Fruit fly (Drosophila melanogaster) whole organism, embryonic: ENCODE data around the gene RIOK2.

Experiments used
- Atf3 ChIP-seq: fragments of 200-800 bp; sonication (Bioruptor generic); optimal IDR thresholded peaks from 3 replicates; lab custom pipeline; 2016; ENCODE audit warnings: missing biosample characterization, missing genetic modification characterization
- CG10366 ChIP-seq: fragments of 200-800 bp; sonication (Bioruptor generic); IDR thresholded peaks from 2 replicates; pipeline ENCODE4 v1.3.6; 2022; ENCODE audit warnings: missing biosample characterization, missing genetic modification characterization
- CG10979 ChIP-seq: fragments of 200-800 bp; sonication (Bioruptor generic); optimal IDR thresholded peaks from 2 replicates; lab custom pipeline; 2018; ENCODE audit warnings: missing biosample characterization, mild to moderate bottlenecking, missing genetic modification characterization, moderate library complexity
- CG11456 ChIP-seq: fragments of 200-800 bp; sonication (Bioruptor generic); IDR thresholded peaks from 3 replicates; pipeline ENCODE4 v1.3.6; 2022; ENCODE audit warnings: missing biosample characterization, missing genetic modification characterization
- CG12391 ChIP-seq: fragments of 200-800 bp; sonication (Bioruptor generic); optimal IDR thresholded peaks from 3 replicates; lab custom pipeline; 2018; ENCODE audit warnings: missing biosample characterization, mild to moderate bottlenecking, missing genetic modification characterization, moderate library complexity
- CG12942 ChIP-seq: fragments of 200-800 bp; sonication (Bioruptor generic); optimal IDR thresholded peaks from 3 replicates; lab custom pipeline; 2016; ENCODE audit warnings: missing biosample characterization, missing genetic modification characterization
- CG13296 ChIP-seq: fragments of 200-800 bp; sonication (Bioruptor generic); optimal IDR thresholded peaks from 3 replicates; lab custom pipeline; 2018; ENCODE audit warnings: missing biosample characterization, mild to moderate bottlenecking, missing genetic modification characterization
- CG15696 ChIP-seq: fragments of 200-800 bp; sonication (Bioruptor generic); optimal IDR thresholded peaks from 2 replicates; lab custom pipeline; 2019; ENCODE audit warnings: missing biosample characterization, mild to moderate bottlenecking, missing genetic modification characterization, moderate library complexity
- CG1647 ChIP-seq: fragments of 200-800 bp; sonication (Bioruptor generic); optimal IDR thresholded peaks from 3 replicates; lab custom pipeline; 2016; ENCODE audit warnings: missing biosample characterization, missing genetic modification characterization
- CG16813 ChIP-seq: fragments of 200-800 bp; sonication (Bioruptor generic); IDR thresholded peaks from 3 replicates; pipeline ENCODE4 v1.3.6; 2022; ENCODE audit warnings: missing biosample characterization, missing genetic modification characterization; ENCODE audit not compliant: partially characterized antibody
- CG17612 ChIP-seq: fragments of 200-800 bp; sonication (Bioruptor generic); IDR thresholded peaks from 2 replicates; pipeline ENCODE4 v1.3.6; 2022; ENCODE audit warnings: missing biosample characterization, missing genetic modification characterization
- CG17802 ChIP-seq: fragments of 200-800 bp; sonication (Bioruptor generic); optimal IDR thresholded peaks from 2 replicates; lab custom pipeline; 2018; ENCODE audit warnings: missing biosample characterization, mild to moderate bottlenecking, missing genetic modification characterization, moderate library complexity
- CG17912 ChIP-seq: fragments of 200-800 bp; sonication (Bioruptor generic); optimal IDR thresholded peaks from 2 replicates; lab custom pipeline; 2018; ENCODE audit warnings: missing biosample characterization, mild to moderate bottlenecking, missing genetic modification characterization
- CG2129 ChIP-seq: fragments of 200-800 bp; sonication (Bioruptor generic); IDR thresholded peaks from 2 replicates; pipeline ENCODE4 v1.3.6; 2022; ENCODE audit warnings: missing biosample characterization, missing genetic modification characterization; ENCODE audit not compliant: partially characterized antibody
- CG2875 ChIP-seq: fragments of 200-800 bp; sonication (Bioruptor generic); optimal IDR thresholded peaks from 2 replicates; lab custom pipeline; 2017; ENCODE audit warnings: missing biosample characterization, mild to moderate bottlenecking, missing genetic modification characterization, missing genetic modification reagents
- CG3163 ChIP-seq: fragments of 200-800 bp; sonication (Bioruptor generic); optimal IDR thresholded peaks from 3 replicates; lab custom pipeline; 2016; ENCODE audit warnings: missing biosample characterization, missing genetic modification characterization
- CG33213 ChIP-seq: fragments of 200-800 bp; sonication (Bioruptor generic); optimal IDR thresholded peaks from 3 replicates; lab custom pipeline; 2016; ENCODE audit warnings: missing biosample characterization, missing genetic modification characterization
- CG4424 ChIP-seq: fragments of 200-800 bp; sonication (Bioruptor generic); optimal IDR thresholded peaks from 3 replicates; lab custom pipeline; 2016; ENCODE audit warnings: missing biosample characterization, missing genetic modification characterization
- CG4820 ChIP-seq: fragments of 200-800 bp; sonication (Bioruptor generic); optimal IDR thresholded peaks from 3 replicates; lab custom pipeline; 2016; ENCODE audit warnings: missing biosample characterization, missing genetic modification characterization
- CG7786 ChIP-seq: fragments of 200-800 bp; sonication (Bioruptor generic); optimal IDR thresholded peaks from 2 replicates; lab custom pipeline; 2016; ENCODE audit warnings: missing biosample characterization, missing genetic modification characterization
- CG8765 ChIP-seq: fragments of 200-800 bp; sonication (Bioruptor generic); IDR thresholded peaks from 2 replicates; pipeline ENCODE4 v1.3.6; 2022; ENCODE audit warnings: missing biosample characterization, missing genetic modification characterization
- CTCF ChIP-seq: fragments of 200-800 bp; sonication (Bioruptor generic); optimal IDR thresholded peaks from 2 replicates; lab custom pipeline; 2017; ENCODE audit warnings: missing biosample characterization, mild to moderate bottlenecking, missing genetic modification characterization, moderate library complexity
- Chrac-16 ChIP-seq: fragments of 200-800 bp; sonication (Bioruptor generic); optimal IDR thresholded peaks from 3 replicates; lab custom pipeline; 2016; ENCODE audit warnings: missing biosample characterization, missing genetic modification characterization
- Dip3 ChIP-seq: fragments of 200-800 bp; sonication (Bioruptor generic); optimal IDR thresholded peaks from 3 replicates; lab custom pipeline; 2016; ENCODE audit warnings: missing biosample characterization, missing genetic modification characterization
- E2f2 ChIP-seq: fragments of 200-800 bp; sonication (Bioruptor generic); IDR thresholded peaks from 2 replicates; pipeline ENCODE4 v1.3.6; 2022; ENCODE audit warnings: missing biosample characterization, missing genetic modification characterization
- Fer3 ChIP-seq: fragments of 200-800 bp; sonication (Bioruptor generic); optimal IDR thresholded peaks from 2 replicates; lab custom pipeline; 2018; ENCODE audit warnings: missing biosample characterization, mild to moderate bottlenecking, missing genetic modification characterization, moderate library complexity
- Gsc ChIP-seq: fragments of 200-800 bp; sonication (Bioruptor generic); IDR thresholded peaks from 2 replicates; pipeline ENCODE4 v1.3.6; 2022; ENCODE audit warnings: missing biosample characterization, missing genetic modification characterization
- Hmr ChIP-seq: fragments of 200-800 bp; sonication (Bioruptor generic); optimal IDR thresholded peaks from 3 replicates; lab custom pipeline; 2017; ENCODE audit warnings: mild to moderate bottlenecking, missing biosample characterization, missing genetic modification reagents, missing genetic modification characterization
- Hr51 ChIP-seq, 2 experiments: fragments of 200-800 bp; sonication (Bioruptor generic); optimal IDR thresholded peaks; 2 replicates in 1 of 2; 3 replicates in 1 of 2; lab custom pipeline; 2016 to 2018; ENCODE audit warnings: missing biosample characterization in 2 of 2, missing genetic modification characterization in 2 of 2, mild to moderate bottlenecking in 1 of 2, moderate library complexity in 1 of 2
- Mad ChIP-seq: fragments of 200-800 bp; sonication (Bioruptor generic); optimal IDR thresholded peaks from 2 replicates; lab custom pipeline; 2016; ENCODE audit warnings: missing biosample characterization, missing genetic modification characterization
- Meics ChIP-seq: fragments of 200-800 bp; sonication (Bioruptor generic); optimal IDR thresholded peaks from 2 replicates; lab custom pipeline; 2017; ENCODE audit warnings: missing biosample characterization, mild to moderate bottlenecking, missing genetic modification characterization
- Mrtf ChIP-seq: fragments of 200-800 bp; sonication (Bioruptor generic); IDR thresholded peaks from 3 replicates; pipeline ENCODE4 v1.3.6; 2022; ENCODE audit warnings: missing biosample characterization, missing genetic modification characterization
- Opbp ChIP-seq: fragments of 200-800 bp; sonication (Bioruptor generic); IDR thresholded peaks from 3 replicates; pipeline ENCODE4 v1.3.6; 2022; ENCODE audit warnings: missing biosample characterization, missing genetic modification characterization; ENCODE audit not compliant: partially characterized antibody
- Ssrp ChIP-seq: fragments of 200-800 bp; sonication (Bioruptor generic); optimal IDR thresholded peaks from 2 replicates; lab custom pipeline; 2018; ENCODE audit warnings: missing biosample characterization, mild to moderate bottlenecking, missing genetic modification characterization, moderate library complexity
- Trl ChIP-seq, 3 experiments: fragments of >200 bp in 2 of 3; fragments of 200-800 bp in 1 of 3; sonication (Bioruptor generic) in 1 of 3; optimal IDR thresholded peaks; 2 replicates in 1 of 3; 3 replicates in 2 of 3; lab custom pipeline; 2016 to 2017; ENCODE audit warnings: missing biosample characterization in 1 of 3, missing genetic modification characterization in 1 of 3
- ase ChIP-seq: fragments of 200-800 bp; sonication (Bioruptor generic); IDR thresholded peaks from 3 replicates; pipeline ENCODE4 v1.3.6; 2022; ENCODE audit warnings: missing biosample characterization, missing genetic modification characterization
- crp ChIP-seq, 2 experiments: fragments of 200-800 bp; sonication (Bioruptor generic); optimal IDR thresholded peaks; 2 replicates in 1 of 2; 3 replicates in 1 of 2; lab custom pipeline; 2017; ENCODE audit warnings: missing biosample characterization in 2 of 2, missing genetic modification characterization in 2 of 2, mild to moderate bottlenecking in 1 of 2, moderate library complexity in 1 of 2
- dati ChIP-seq: fragments of 200-800 bp; sonication (Bioruptor generic); IDR thresholded peaks from 2 replicates; pipeline ENCODE4 v1.3.6; 2022; ENCODE audit warnings: missing biosample characterization, missing genetic modification characterization
- dimm ChIP-seq: fragments of 200-800 bp; sonication (Bioruptor generic); IDR thresholded peaks from 2 replicates; pipeline ENCODE4 v1.3.6; 2022; ENCODE audit warnings: missing biosample characterization, missing genetic modification characterization
- dysf ChIP-seq: fragments of 200-800 bp; sonication (Bioruptor generic); IDR thresholded peaks from 3 replicates; pipeline ENCODE4 v1.3.6; 2022; ENCODE audit warnings: missing biosample characterization, missing genetic modification characterization
- hkb ChIP-seq, 2 experiments: fragments of 200-800 bp in 1 of 2; fragments of >200 bp in 1 of 2; sonication (Bioruptor generic) in 1 of 2; IDR thresholded peaks in 1 of 2; optimal IDR thresholded peaks in 1 of 2; 2 replicates each; pipeline versions ENCODE4 v1.3.6 to Lab custom; 2017 to 2022; ENCODE audit warnings: missing biosample characterization in 1 of 2, missing genetic modification characterization in 1 of 2
- jing ChIP-seq: fragments of 200-800 bp; sonication (Bioruptor generic); optimal IDR thresholded peaks from 2 replicates; lab custom pipeline; 2018; ENCODE audit warnings: missing biosample characterization, mild to moderate bottlenecking, missing genetic modification characterization
- nau ChIP-seq: fragments of 200-800 bp; sonication (Bioruptor generic); optimal IDR thresholded peaks from 3 replicates; lab custom pipeline; 2017; ENCODE audit warnings: missing biosample characterization, mild to moderate bottlenecking, missing genetic modification characterization, missing genetic modification reagents
- odd ChIP-seq: fragments of 200-800 bp; sonication (Bioruptor generic); optimal IDR thresholded peaks from 2 replicates; lab custom pipeline; 2017; ENCODE audit warnings: missing biosample characterization, mild to moderate bottlenecking, missing genetic modification characterization
- salm ChIP-seq: fragments of 200-800 bp; sonication (Bioruptor generic); optimal IDR thresholded peaks from 2 replicates; lab custom pipeline; 2018; ENCODE audit warnings: missing biosample characterization, mild to moderate bottlenecking, missing genetic modification characterization
- stwl ChIP-seq: fragments of 200-800 bp; sonication (Bioruptor generic); optimal IDR thresholded peaks from 3 replicates; lab custom pipeline; 2018; ENCODE audit warnings: missing biosample characterization, mild to moderate bottlenecking, missing genetic modification characterization, moderate library complexity
- tin ChIP-seq: fragments of 200-800 bp; sonication (Bioruptor generic); optimal IDR thresholded peaks from 3 replicates; lab custom pipeline; 2016; ENCODE audit warnings: missing biosample characterization, missing genetic modification characterization
- wdn ChIP-seq: fragments of 200-800 bp; sonication (Bioruptor generic); IDR thresholded peaks from 2 replicates; pipeline ENCODE4 v1.3.6; 2022; ENCODE audit warnings: missing biosample characterization, missing genetic modification characterization
- wek ChIP-seq: fragments of 200-800 bp; sonication (Bioruptor generic); optimal IDR thresholded peaks from 3 replicates; lab custom pipeline; 2018; ENCODE audit warnings: missing biosample characterization, mild to moderate bottlenecking, missing genetic modification characterization, moderate library complexity
- z ChIP-seq: fragments of 200-800 bp; sonication (Bioruptor generic); IDR thresholded peaks from 3 replicates; pipeline ENCODE4 v1.3.6; 2022; ENCODE audit warnings: missing biosample characterization, missing genetic modification characterization

The RIOK2 gene

DNA sequence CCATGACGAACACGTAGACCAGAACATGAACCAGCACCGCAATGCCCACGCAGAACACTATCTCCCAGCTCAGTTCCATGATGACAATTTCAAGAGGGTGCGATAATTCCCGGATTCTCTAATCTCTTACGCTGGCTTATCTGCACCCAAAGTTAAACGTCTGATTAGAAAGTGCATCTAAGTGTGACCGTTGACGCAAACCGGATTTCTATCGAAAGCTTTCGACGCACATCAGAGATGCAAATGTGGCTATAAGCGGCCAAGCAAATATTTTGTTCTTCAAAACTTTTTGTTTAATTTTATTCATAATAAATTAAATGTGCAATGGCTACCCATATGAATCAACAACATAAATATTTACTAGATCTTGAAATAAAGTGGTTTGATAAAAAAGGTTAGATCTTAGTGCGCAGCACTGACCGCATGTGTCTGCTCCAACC is 3.3 kb upstream of the RIOK2 start, which contains the start of the genes Kdsr and CG11858 (continued):
- 0 out of 3 replicates have a peak, but pooled peaks have one; percentile 34 for TF ChIP-seq CG11456 (GFP tag; lab: Robert Waterston, UW)
- TF ChIP-seq E2f2 (GFP tag; lab: Robert Waterston, UW): peak; percentile 56; the same call in 1 of the 2 replicates
- TF ChIP-seq Meics (GFP tag; lab: Kevin White, UChicago): peak; percentile 61
- peak; percentile 29 for TF ChIP-seq hkb (optimal IDR thresholded peaks at IDR 0.05; lab: Kevin White, UChicago)
- TF ChIP-seq hkb (GFP tag; IDR thresholded peaks at IDR 0.05; lab: Robert Waterston, UW): peak; percentile 66
- peak; percentile 53 for TF ChIP-seq CG8765 (GFP tag; lab: Robert Waterston, UW)
- TF ChIP-seq CG1647: peak; percentile 19
- peak; percentile 56 for TF ChIP-seq CG4424 (GFP tag; lab: Kevin White, UChicago)
- peak; percentile 53 for TF ChIP-seq CG10979 (tag; lab: Kevin White, UChicago)
- peak; percentile 49 for TF ChIP-seq CG12942 (GFP tag; lab: Kevin White, UChicago)
- TF ChIP-seq CG10366 (GFP tag; lab: Robert Waterston, UW): peak; percentile 52
- peak in 1 of 2 experiments; percentile 49 for TF ChIP-seq crp (GFP tag; optimal IDR thresholded peaks at IDR 0.05; lab: Kevin White, UChicago)
- peak; percentile 19 for TF ChIP-seq CG3163 (GFP tag; lab: Kevin White, UChicago)
- no peak for TF ChIP-seq dimm (GFP tag; lab: Robert Waterston, UW)
- TF ChIP-seq CG13296 (GFP tag; lab: Kevin White, UChicago): peak; percentile 56
- TF ChIP-seq Ssrp: peak; percentile 57
- peak; percentile 9 for TF ChIP-seq stwl
- peak; percentile 53 for TF ChIP-seq Atf3
- peak; percentile 51 for TF ChIP-seq CG33213 (GFP tag; lab: Kevin White, UChicago)
- TF ChIP-seq CG2129 (GFP tag; lab: Robert Waterston, UW): no peak
- no peak for TF ChIP-seq CG2875
- TF ChIP-seq salm (tag; lab: Kevin White, UChicago): no peak
- peak; percentile 23 for TF ChIP-seq CG4820
- no peak for TF ChIP-seq Mrtf (GFP tag; lab: Robert Waterston, UW)
- 0 out of 3 replicates have a peak, but pooled peaks have one; percentile 29 for TF ChIP-seq z (GFP tag; lab: Robert Waterston, UW)
- TF ChIP-seq Hr51 (GFP tag; optimal IDR thresholded peaks at IDR 0.05; lab: Kevin White, UChicago): peak in 1 of 2 experiments; percentile 56
- TF ChIP-seq Mad: peak; percentile 61
- TF ChIP-seq ase (GFP tag; lab: Robert Waterston, UW): peak; percentile 45; the same call in 1 of the 3 replicates
- TF ChIP-seq odd (GFP tag; lab: Kevin White, UChicago): no peak
- TF ChIP-seq CG17912 (GFP tag; lab: Kevin White, UChicago): no peak
- no peak for TF ChIP-seq CG17612 (GFP tag; lab: Robert Waterston, UW)
- TF ChIP-seq CG12391 (tag; lab: Kevin White, UChicago): peak; percentile 79
- no peak for TF ChIP-seq CG16813 (GFP tag; lab: Robert Waterston, UW)
- peak; percentile 67 for TF ChIP-seq Hmr (GFP tag; lab: Kevin White, UChicago)
- 0 out of 2 replicates have a peak, but pooled peaks have one; percentile 48 for TF ChIP-seq wdn (GFP tag; lab: Robert Waterston, UW)
- no peak for TF ChIP-seq Trl (optimal IDR thresholded peaks at IDR 0.05; lab: Kevin White, UChicago)
- TF ChIP-seq Trl (GFP tag; optimal IDR thresholded peaks at IDR 0.05; lab: Kevin White, UChicago): peak; percentile 36
- peak; percentile 45 for TF ChIP-seq CG17802 (tag; lab: Kevin White, UChicago)
- TF ChIP-seq tin (GFP tag; lab: Kevin White, UChicago): peak; percentile 34
- no peak for TF ChIP-seq dati
- TF ChIP-seq Chrac-16 (GFP tag; lab: Kevin White, UChicago): peak; percentile 58
- peak; percentile 61 for TF ChIP-seq Fer3 (tag; lab: Kevin White, UChicago)
- peak; percentile 70 for TF ChIP-seq dysf
- TF ChIP-seq CG15696 (tag; lab: Kevin White, UChicago): peak; percentile 42
- no peak for TF ChIP-seq nau (GFP tag; lab: Kevin White, UChicago)
- peak; percentile 50 for TF ChIP-seq Dip3 (GFP tag; lab: Kevin White, UChicago)
- TF ChIP-seq wek (GFP tag; lab: Kevin White, UChicago): peak; percentile 25
- no peak for TF ChIP-seq jing (GFP tag; lab: Kevin White, UChicago)
- TF ChIP-seq CTCF: no peak
- TF ChIP-seq Opbp (GFP tag; lab: Robert Waterston, UW): no peak
- peak; percentile 52 for TF ChIP-seq CG7786
- no peak for TF ChIP-seq Gsc
